Worm (Caenorhabditis elegans): ENCODE data around the gene clp-2.

- TF ChIP-seq pqm-1 (tag; optimal IDR thresholded peaks at IDR 0.05) (no peak), pha-4 (tag; optimal IDR thresholded peaks at IDR 0.05) (no peak), pag-3 (tag; optimal IDR thresholded peaks at IDR 0.05; ENCODE audit: borderline replicate concordance) (no peak), ceh-45 (GFP tag; IDR thresholded peaks at IDR 0.05) (no peak), fkh-10 (GFP tag; optimal IDR thresholded peaks at IDR 0.05) (no peak), hlh-30 (tag; optimal IDR thresholded peaks at IDR 0.05; ENCODE audit: insufficient read depth) (no peak), nhr-11 (tag; optimal IDR thresholded peaks at IDR 0.05) (no peak), F13H6.1 (tag; optimal IDR thresholded peaks at IDR 0.05) (no peak), tbx-2 (tag; optimal IDR thresholded peaks at IDR 0.05) (no peak), elt-2 (tag; optimal IDR thresholded peaks at IDR 0.05) (no peak)
Observed at ce11 chrIII:4693695-4694094, 10.1 kb downstream of the clp-2 start, which contains the start of gene T04A8.8.

Data from whole organism, late embryonic.